Worm (Caenorhabditis elegans) whole organism, mixed stage, embryonic: ENCODE results near the gene C49F5.13.

Source experiments
- M03D4.4 ChIP-seq: sonication (generic microtip); optimal IDR thresholded peaks from 2 replicates; lab custom pipeline; 2017; ENCODE audit warnings: mild to moderate bottlenecking, missing genetic modification characterization, missing compliant biosample characterization
- bed-3 ChIP-seq: fragments of 200-800 bp; sonication (Bioruptor generic); optimal IDR thresholded peaks from 3 replicates; lab custom pipeline; 2018; ENCODE audit warnings: mild to moderate bottlenecking, missing genetic modification characterization, moderate library complexity, missing compliant biosample characterization
- blmp-1 ChIP-seq: fragments of 150-350 bp; optimal IDR thresholded peaks from 2 replicates; lab custom pipeline; 2014; ENCODE audit warnings: missing biosample characterization, missing genetic modification characterization
- ceh-39 ChIP-seq: fragments of 150-350 bp; optimal IDR thresholded peaks from 2 replicates; lab custom pipeline; 2014; ENCODE audit warnings: missing biosample characterization, missing genetic modification characterization
- ceh-43 ChIP-seq: fragments of 200-800 bp; sonication (Bioruptor generic); optimal IDR thresholded peaks from 2 replicates; lab custom pipeline; 2018; ENCODE audit warnings: mild to moderate bottlenecking, missing genetic modification characterization, moderate library complexity, missing compliant biosample characterization
- ceh-83 ChIP-seq: fragments of 200-800 bp; sonication (Bioruptor generic); optimal IDR thresholded peaks from 2 replicates; lab custom pipeline; 2018; ENCODE audit warnings: mild to moderate bottlenecking, missing genetic modification characterization, missing compliant biosample characterization
- ces-1 ChIP-seq: fragments of 150-350 bp; optimal IDR thresholded peaks from 2 replicates; lab custom pipeline; 2014; ENCODE audit warnings: missing biosample characterization, missing genetic modification reagents, missing genetic modification characterization
- cnd-1 ChIP-seq: fragments of 200-800 bp; sonication (Bioruptor generic); optimal IDR thresholded peaks from 2 replicates; lab custom pipeline; 2018; ENCODE audit warnings: mild to moderate bottlenecking, missing genetic modification characterization, missing compliant biosample characterization
- elt-1 ChIP-seq: sonication (generic microtip); optimal IDR thresholded peaks from 2 replicates; lab custom pipeline; 2017; ENCODE audit warnings: missing genetic modification characterization, mild to moderate bottlenecking, missing compliant biosample characterization, antibody characterized with exemption, moderate library complexity, borderline replicate concordance; ENCODE audit not compliant: insufficient read depth
- flh-1 ChIP-seq: fragments of 200-800 bp; sonication (Bioruptor generic); optimal IDR thresholded peaks from 2 replicates; lab custom pipeline; 2018; ENCODE audit warnings: mild to moderate bottlenecking, missing genetic modification characterization, moderate library complexity, missing compliant biosample characterization
- ham-2 ChIP-seq: fragments of 200-800 bp; sonication (Bioruptor generic); optimal IDR thresholded peaks from 2 replicates; lab custom pipeline; 2018; ENCODE audit warnings: mild to moderate bottlenecking, missing genetic modification characterization, missing compliant biosample characterization
- hlh-1 ChIP-seq: fragments of 150-350 bp; optimal IDR thresholded peaks from 2 replicates; lab custom pipeline; 2014; ENCODE audit warnings: missing biosample characterization, missing genetic modification reagents, missing genetic modification characterization
- lin-13 ChIP-seq: fragments of 150-350 bp; optimal IDR thresholded peaks from 2 replicates; lab custom pipeline; 2014; ENCODE audit warnings: missing biosample characterization, missing genetic modification characterization
- lin-32 ChIP-seq: fragments of 200-800 bp; sonication (Bioruptor generic); optimal IDR thresholded peaks from 2 replicates; lab custom pipeline; 2018; ENCODE audit warnings: mild to moderate bottlenecking, missing genetic modification characterization, missing compliant biosample characterization
- lsy-2 ChIP-seq: fragments of 150-350 bp; optimal IDR thresholded peaks from 2 replicates; lab custom pipeline; 2014; ENCODE audit warnings: missing biosample characterization, missing genetic modification characterization
- mab-5 ChIP-seq: fragments of 150-350 bp; optimal IDR thresholded peaks from 2 replicates; lab custom pipeline; 2014; ENCODE audit warnings: missing biosample characterization, missing genetic modification characterization
- mep-1 ChIP-seq: fragments of 150-350 bp; optimal IDR thresholded peaks from 2 replicates; lab custom pipeline; 2017; ENCODE audit warnings: missing biosample characterization, missing genetic modification reagents, missing genetic modification characterization, inconsistent platforms
- nhr-2 ChIP-seq: fragments of 150-350 bp; optimal IDR thresholded peaks from 2 replicates; lab custom pipeline; 2014; ENCODE audit warnings: missing biosample characterization, missing genetic modification characterization
- nhr-28 ChIP-seq: fragments of 150-350 bp; optimal IDR thresholded peaks from 2 replicates; lab custom pipeline; 2014; ENCODE audit warnings: missing biosample characterization, missing genetic modification characterization
- nhr-76 ChIP-seq: sonication (generic microtip); optimal IDR thresholded peaks from 2 replicates; lab custom pipeline; 2017; ENCODE audit warnings: missing biosample characterization, missing genetic modification characterization
- pha-4 ChIP-seq: fragments of 150-350 bp; optimal IDR thresholded peaks from 2 replicates; lab custom pipeline; 2018; ENCODE audit warnings: missing biosample characterization, missing genetic modification reagents, missing genetic modification characterization
- sem-2 ChIP-seq: fragments of 200-800 bp; sonication (Bioruptor generic); optimal IDR thresholded peaks from 2 replicates; lab custom pipeline; 2018; ENCODE audit warnings: mild to moderate bottlenecking, missing genetic modification characterization, missing compliant biosample characterization
- snpc-4 ChIP-seq: fragments of 150-350 bp; optimal IDR thresholded peaks from 2 replicates; lab custom pipeline; 2014; ENCODE audit warnings: missing biosample characterization, missing genetic modification characterization
- sptf-1 ChIP-seq: sonication (generic microtip); optimal IDR thresholded peaks from 2 replicates; lab custom pipeline; 2017; ENCODE audit warnings: mild to moderate bottlenecking, missing genetic modification characterization, moderate library complexity, missing compliant biosample characterization
- unc-62 ChIP-seq: fragments of 150-350 bp; optimal IDR thresholded peaks from 2 replicates; lab custom pipeline; 2014; ENCODE audit warnings: missing biosample characterization, missing genetic modification reagents, missing genetic modification characterization
- zip-8 ChIP-seq: fragments of 150-350 bp; optimal IDR thresholded peaks from 2 replicates; lab custom pipeline; 2014; ENCODE audit warnings: missing biosample characterization, missing genetic modification characterization
- ztf-11 ChIP-seq: fragments of 150-350 bp; optimal IDR thresholded peaks from 2 replicates; lab custom pipeline; 2014; ENCODE audit warnings: missing biosample characterization, missing genetic modification characterization

The C49F5.13 gene

DNA sequence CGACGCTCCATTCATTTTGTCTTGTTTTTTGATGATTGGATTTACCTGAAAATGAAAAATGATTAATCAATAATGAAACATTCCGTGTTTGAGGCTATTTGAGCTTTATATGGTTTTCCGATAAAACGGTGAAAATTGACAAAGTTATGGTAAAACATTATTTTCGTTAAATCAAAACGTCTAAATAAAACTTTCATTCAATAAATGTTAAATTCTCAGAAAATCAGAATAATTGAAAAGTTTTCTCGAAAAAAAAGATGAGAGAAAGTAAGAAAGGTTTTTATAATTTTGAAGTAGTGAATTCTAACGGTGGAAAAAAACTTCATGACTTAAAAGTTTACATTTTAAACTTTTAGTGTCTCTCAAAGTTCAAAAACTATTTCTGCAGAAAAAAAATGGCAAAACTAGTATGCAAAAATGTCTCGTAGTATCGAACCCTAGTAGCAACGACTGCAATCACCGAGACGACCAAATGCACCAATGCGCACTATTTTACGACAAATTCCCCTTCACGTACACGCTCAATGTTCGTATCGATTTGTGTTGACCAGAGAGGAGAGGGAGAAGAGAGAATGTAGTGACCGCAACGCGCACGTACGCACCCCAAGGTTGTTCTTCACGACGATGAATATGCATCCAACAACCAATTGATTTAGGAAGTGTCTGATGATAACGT is 14.3 kb upstream of the C49F5.13 start, which contains the start of gene nfya-1:
Gene nfya-1, minus strand, starts transcription at position 51 of the 676 bp plus-strand sequence.
- peak; percentile 38 for TF ChIP-seq mep-1 (tag; lab: Kevin White, UChicago)
- TF ChIP-seq unc-62 = no peak
- TF ChIP-seq bed-3 (GFP tag; lab: Kevin White, UChicago) = no peak
- TF ChIP-seq snpc-4 (tag; lab: Kevin White, UChicago) = no peak
- TF ChIP-seq ztf-11 (tag; lab: Kevin White, UChicago) = no peak
- TF ChIP-seq ceh-39 (tag; lab: Kevin White, UChicago) = peak; percentile 59
- no peak for TF ChIP-seq M03D4.4 (tag; lab: Kevin White, UChicago)
- no peak for TF ChIP-seq nhr-28
- peak; percentile 44 for TF ChIP-seq ces-1 (GFP tag; lab: Kevin White, UChicago)
- TF ChIP-seq zip-8 = no peak
- no peak for TF ChIP-seq nhr-2 (tag; lab: Kevin White, UChicago)
- TF ChIP-seq cnd-1 (tag; lab: Kevin White, UChicago) = no peak
- peak; percentile 28 for TF ChIP-seq pha-4 (tag; lab: Kevin White, UChicago)
- TF ChIP-seq ceh-43 (GFP tag; lab: Kevin White, UChicago) = no peak
- TF ChIP-seq sem-2 = no peak
- TF ChIP-seq lsy-2 (tag; lab: Kevin White, UChicago) = no peak
- peak; percentile 32 for TF ChIP-seq lin-13
- TF ChIP-seq hlh-1 (tag; lab: Kevin White, UChicago) = peak; percentile 62

- TF ChIP-seq sem-2 = no peak
- TF ChIP-seq cnd-1 (tag; lab: Kevin White, UChicago) = peak; percentile 85
- TF ChIP-seq pha-4 (tag; lab: Kevin White, UChicago) = peak; percentile 1
- no peak for TF ChIP-seq nhr-76 (tag; lab: Kevin White, UChicago)
- peak; percentile 3 for TF ChIP-seq lin-13
- TF ChIP-seq ceh-39 (tag; lab: Kevin White, UChicago) = peak; percentile 32
- TF ChIP-seq lin-32 (GFP tag; lab: Kevin White, UChicago) = peak; percentile 52
- TF ChIP-seq ham-2 (GFP tag; lab: Kevin White, UChicago) = no peak
- TF ChIP-seq mep-1 (tag; lab: Kevin White, UChicago) = peak; percentile 29
- TF ChIP-seq, all 35 proteins: peak for 6
Observed at ce11 chrX:11948184-11948894, 12.9 kb upstream of the C49F5.13 start, which contains the start of gene lsd-1. Gene lsd-1 (plus strand): TSS chrX:11948844.

DNA sequence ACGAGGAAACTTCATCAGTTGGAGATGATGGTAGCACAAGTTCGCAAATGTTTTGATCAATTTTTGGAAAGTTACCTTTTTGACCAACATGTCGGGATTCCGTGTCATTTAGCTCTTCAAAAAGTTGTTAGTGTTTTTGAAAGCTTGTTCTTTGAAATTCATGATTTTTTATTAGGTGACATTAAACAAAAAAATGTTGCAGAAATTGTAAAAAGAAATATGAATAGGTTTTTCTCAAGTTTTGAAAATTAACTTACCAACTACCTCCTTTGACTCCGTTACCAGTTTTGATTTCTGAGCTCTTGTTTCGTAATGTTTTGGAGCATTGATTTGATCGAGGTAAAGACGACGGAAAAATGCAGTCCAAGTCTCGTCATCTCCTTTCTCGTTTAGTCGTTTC is 9.1 kb upstream of the C49F5.13 start:
- no peak for TF ChIP-seq hlh-1 (tag; lab: Kevin White, UChicago)

ce11 chrX:11953229-11953628 is 8.0 kb upstream of the C49F5.13 start, which contains the start of gene T08D10.4:
Gene T08D10.4 (minus strand): TSS chrX:11953329.
- TF ChIP-seq lin-32 (GFP tag; lab: Kevin White, UChicago) (no peak), snpc-4 (tag; lab: Kevin White, UChicago) (no peak)

DNA sequence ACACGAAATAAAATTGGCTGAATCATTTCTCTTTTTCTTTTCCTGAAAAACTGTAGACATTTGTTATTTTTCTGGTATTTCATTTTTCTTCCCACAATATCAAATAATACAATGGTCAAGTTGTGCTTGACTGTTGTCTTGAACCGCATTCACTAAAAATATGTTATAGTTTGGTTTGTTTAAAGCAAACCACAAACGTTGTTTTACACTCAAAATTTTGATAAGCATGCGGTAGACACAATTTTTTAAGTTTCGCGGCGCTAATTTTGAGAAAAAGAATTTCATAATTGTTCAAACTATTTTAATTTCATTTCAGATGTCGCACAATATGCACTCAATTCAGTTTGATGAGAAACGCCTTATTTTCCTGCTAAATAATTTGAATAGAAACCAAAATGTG is 6.1 kb upstream of the C49F5.13 start, which contains the start of gene T08D10.3:
Gene T08D10.3, plus strand, starts transcription at position 301 of the 400 bp plus-strand sequence.
- TF ChIP-seq ceh-39 (tag; lab: Kevin White, UChicago) (no peak), mab-5 (tag; lab: Kevin White, UChicago) (no peak), sptf-1 (no peak), ceh-83 (GFP tag; lab: Kevin White, UChicago) (no peak), flh-1 (GFP tag; lab: Kevin White, UChicago) (no peak), ceh-43 (GFP tag; lab: Kevin White, UChicago) (no peak), nhr-76 (tag; lab: Kevin White, UChicago) (no peak)

ce11 chrX:11957246-11957645 is 4.0 kb upstream of the C49F5.13 start, which contains the start of gene T08D10.5:
Gene T08D10.5 (plus strand): TSS chrX:11957546.
- TF ChIP-seq blmp-1 (no peak), lin-32 (GFP tag; lab: Kevin White, UChicago) (no peak), ceh-43 (GFP tag; lab: Kevin White, UChicago) (no peak), nhr-28 (no peak), elt-1 (tag; lab: Kevin White, UChicago) (no peak)
- TF ChIP-seq, all 35 proteins: peak for 0
